Fruit fly (Drosophila melanogaster) whole organism, pupa: ENCODE measurements around the gene MFS18.

Experiments used
- CG10348 ChIP-seq: fragments of 200-800 bp; sonication (Bioruptor generic); IDR thresholded peaks from 2 replicates; pipeline ENCODE4 v1.3.6; 2022; ENCODE audit warnings: missing biosample characterization, missing genetic modification characterization
- CG13204 ChIP-seq: fragments of 200-800 bp; sonication (Bioruptor generic); optimal IDR thresholded peaks from 2 replicates; lab custom pipeline; 2018; ENCODE audit warnings: missing biosample characterization, mild to moderate bottlenecking, missing genetic modification characterization, moderate library complexity
- CG14655 ChIP-seq: fragments of 200-800 bp; sonication (Bioruptor generic); optimal IDR thresholded peaks from 3 replicates; lab custom pipeline; 2017; ENCODE audit warnings: mild to moderate bottlenecking, missing biosample characterization, missing genetic modification reagents, missing genetic modification characterization
- CG17806 ChIP-seq: fragments of 200-800 bp; sonication (Bioruptor generic); optimal IDR thresholded peaks from 2 replicates; lab custom pipeline; 2018; ENCODE audit warnings: missing biosample characterization, mild to moderate bottlenecking, missing genetic modification characterization, moderate library complexity
- CG32121 ChIP-seq: fragments of 200-800 bp; sonication (Bioruptor generic); IDR thresholded peaks from 2 replicates; pipeline ENCODE4 v1.3.6; 2022; ENCODE audit warnings: missing biosample characterization, missing genetic modification characterization
- CG4496 ChIP-seq: fragments of 200-800 bp; sonication (Bioruptor generic); IDR thresholded peaks from 3 replicates; pipeline ENCODE4 v1.3.6; 2022; ENCODE audit warnings: missing biosample characterization, missing genetic modification characterization
- CG8159 ChIP-seq: fragments of 200-800 bp; sonication (Bioruptor generic); optimal IDR thresholded peaks from 3 replicates; lab custom pipeline; 2018; ENCODE audit warnings: missing biosample characterization, mild to moderate bottlenecking, missing genetic modification characterization, moderate library complexity
- D1 ChIP-seq: fragments of 200-800 bp; sonication (Bioruptor generic); optimal IDR thresholded peaks from 2 replicates; lab custom pipeline; 2018; ENCODE audit warnings: missing biosample characterization, mild to moderate bottlenecking, missing genetic modification characterization, moderate library complexity
- EcR ChIP-seq: fragments of 200-800 bp; sonication (Bioruptor generic); optimal IDR thresholded peaks from 3 replicates; lab custom pipeline; 2019; ENCODE audit warnings: missing biosample characterization, missing genetic modification characterization, mild to moderate bottlenecking, moderate library complexity, missing genetic modification reagents
- Ets98B ChIP-seq: fragments of 200-800 bp; sonication (Bioruptor generic); IDR thresholded peaks from 2 replicates; pipeline ENCODE4 v1.3.6; 2022; ENCODE audit warnings: missing biosample characterization, missing genetic modification characterization
- fd96Ca ChIP-seq: fragments of 200-800 bp; sonication (Bioruptor generic); IDR thresholded peaks from 3 replicates; pipeline ENCODE4 v1.3.6; 2022; ENCODE audit warnings: missing biosample characterization, missing genetic modification characterization
- gl ChIP-seq: fragments of 200-800 bp; sonication (Bioruptor generic); optimal IDR thresholded peaks from 2 replicates; lab custom pipeline; 2018; ENCODE audit warnings: missing biosample characterization, mild to moderate bottlenecking, missing genetic modification characterization
- rn ChIP-seq: fragments of 200-800 bp; sonication (Bioruptor generic); IDR thresholded peaks from 2 replicates; pipeline ENCODE4 v1.3.6; 2022; ENCODE audit warnings: missing biosample characterization, missing genetic modification characterization

DNA sequence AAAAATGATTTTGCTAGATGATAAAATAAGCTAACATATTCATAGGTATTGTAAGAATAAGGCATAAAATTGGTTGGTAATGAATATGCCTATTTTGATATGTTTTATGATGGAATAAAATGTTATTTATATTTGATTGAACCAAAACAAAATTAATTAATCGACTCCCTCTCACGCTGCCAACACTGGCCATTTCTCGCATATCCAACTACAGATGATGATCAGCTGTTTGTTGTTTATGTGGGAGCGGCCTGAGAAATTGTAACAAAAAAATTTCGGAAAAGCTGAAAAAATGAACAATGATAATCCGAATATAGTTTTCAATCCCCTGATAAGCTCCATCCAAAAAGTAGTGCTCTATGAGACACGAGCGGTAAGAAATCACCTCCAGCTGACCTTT lies 16.5 kb upstream of the MFS18 start, which contains the start of gene FIG4:
- no peak for TF ChIP-seq D1 (tag; lab: Kevin White, UChicago)
- TF ChIP-seq CG13204, result no peak
- no peak for TF ChIP-seq CG17806 (tag; lab: Kevin White, UChicago)
- no peak for TF ChIP-seq rn
- TF ChIP-seq CG14655 (GFP tag; lab: Kevin White, UChicago), result no peak
- no peak for TF ChIP-seq Ets98B (GFP tag; lab: Robert Waterston, UW)
- no peak for TF ChIP-seq fd96Ca (GFP tag; lab: Robert Waterston, UW)
- no peak for TF ChIP-seq CG8159 (tag; lab: Kevin White, UChicago)
- no peak for TF ChIP-seq CG10348 (GFP tag; lab: Robert Waterston, UW)
- TF ChIP-seq CG32121 (GFP tag; lab: Robert Waterston, UW), result no peak
- no peak for TF ChIP-seq EcR (GFP tag; lab: Kevin White, UChicago)
- no peak for TF ChIP-seq gl (tag; lab: Kevin White, UChicago)
- TF ChIP-seq CG4496 (GFP tag; lab: Robert Waterston, UW), result no peak
